Worm (Caenorhabditis elegans): Measurements from ENCODE around the gene B0198.3.

B0198.3 gene

ce11 chrX:12106004-12106403 is 49.1 kb upstream of the B0198.3 start (continued):
- TF ChIP-seq lin-40 (tag; optimal IDR thresholded peaks at IDR 0.05) (peak; percentile 88), sea-2 (GFP tag; IDR thresholded peaks at IDR 0.05) (peak; percentile 85; the same call in 1 of the 2 replicates), F23B12.7 (tag; optimal IDR thresholded peaks at IDR 0.05; ENCODE audit: insufficient read depth) (peak; percentile 80), madf-8 (GFP tag; conservative IDR thresholded peaks at IDR 0.05) (no peak), mxl-1 (tag; optimal IDR thresholded peaks at IDR 0.05) (peak; percentile 91), rec-8 (tag; optimal IDR thresholded peaks at IDR 0.05) (peak; percentile 81 to 93), F37B4.10 (GFP tag; IDR thresholded peaks at IDR 0.05) (0 out of 2 replicates have a peak, but pooled peaks have one; percentile 60), nfya-1 (tag; optimal IDR thresholded peaks at IDR 0.05; ENCODE audit: borderline replicate concordance, insufficient read depth) (no peak), F10E7.11 (tag; optimal IDR thresholded peaks at IDR 0.05) (peak; percentile 36), ekl-4 (GFP tag; IDR thresholded peaks at IDR 0.05) (peak; percentile 88), F39B2.1 (GFP tag; IDR thresholded peaks at IDR 0.05) (no peak), bed-2 (GFP tag; IDR thresholded peaks at IDR 0.05) (0 out of 2 replicates have a peak, but pooled peaks have one; percentile 47), F49E8.2 (tag; optimal IDR thresholded peaks at IDR 0.05; ENCODE audit: insufficient read depth) (no peak), pbrm-1 (GFP tag; IDR thresholded peaks at IDR 0.05) (peak; percentile 90), lin-26 (GFP tag; IDR thresholded peaks at IDR 0.05) (peak; percentile 99), efl-1 (GFP tag; optimal IDR thresholded peaks at IDR 0.05) (peak; percentile 8), C06A6.2 (GFP tag; conservative IDR thresholded peaks at IDR 0.05) (peak; percentile 67), ztf-6 (GFP tag; IDR thresholded peaks at IDR 0.05) (no peak; the same call in 1 of the 2 replicates), Y95B8A.8 (GFP tag; IDR thresholded peaks at IDR 0.05) (peak; percentile 70; the same call in 1 of the 2 replicates), atf-7 (tag; optimal IDR thresholded peaks at IDR 0.05) (peak; percentile 67), aptf-2 (GFP tag; conservative IDR thresholded peaks at IDR 0.05) (no peak; the same call in 1 of the 2 replicates), snpc-1.3 (tag; optimal IDR thresholded peaks at IDR 0.05; ENCODE audit: insufficient read depth) (peak; percentile 74), ceh-91 (GFP tag; IDR thresholded peaks at IDR 0.05) (no peak), him-1 (tag; optimal IDR thresholded peaks at IDR 0.05) (peak; percentile 97), tbp1 (GFP tag; optimal IDR thresholded peaks at IDR 0.05) (peak; percentile 99), cebp-1 (GFP tag; IDR thresholded peaks at IDR 0.05) (peak; percentile 40; the same call in 1 of the 2 replicates), cebp-1 (tag; optimal IDR thresholded peaks at IDR 0.05) (no peak), ccch-3 (GFP tag; optimal IDR thresholded peaks at IDR 0.05) (peak; percentile 12), fkh-3 (tag; optimal IDR thresholded peaks at IDR 0.05) (peak; percentile 91), chd-7 (tag; optimal IDR thresholded peaks at IDR 0.05) (peak; percentile 92), B0019.2 (GFP tag; conservative IDR thresholded peaks at IDR 0.05) (no peak; the same call in 1 of the 2 replicates), mel-28 (tag; optimal IDR thresholded peaks at IDR 0.05; ENCODE audit: borderline replicate concordance) (peak; percentile 80), B0035.1 (tag; optimal IDR thresholded peaks at IDR 0.05) (peak; percentile 88), unc-62 (GFP tag; optimal IDR thresholded peaks at IDR 0.05) (no peak), ztf-22 (GFP tag; optimal IDR thresholded peaks at IDR 0.05) (peak; percentile 64), tlf-1 (GFP tag; optimal IDR thresholded peaks at IDR 0.05) (peak; percentile 65), bed-1 (GFP tag; IDR thresholded peaks at IDR 0.05) (no peak), ztf-28 (GFP tag; IDR thresholded peaks at IDR 0.05) (peak; percentile 84), nhr-179 (tag; optimal IDR thresholded peaks at IDR 0.05) (no peak)

ce11 chrX:12105458-12105857 is 48.6 kb upstream of the B0198.3 start:
- TF ChIP-seq attf-5 (GFP tag; optimal IDR thresholded peaks at IDR 0.05) (no peak), xnd-1 (tag; optimal IDR thresholded peaks at IDR 0.05) (no peak), zfh-2 (GFP tag; conservative IDR thresholded peaks at IDR 0.05) (peak; percentile 87), aptf-2 (GFP tag; conservative IDR thresholded peaks at IDR 0.05) (no peak), egrh-3 (GFP tag; IDR thresholded peaks at IDR 0.05) (peak; percentile 79; the same call in 1 of the 2 replicates), T07F8.4 (tag; optimal IDR thresholded peaks at IDR 0.05) (no peak), ztf-26 (tag; optimal IDR thresholded peaks at IDR 0.05) (peak; percentile 44), nfya-2 (GFP tag; IDR thresholded peaks at IDR 0.05) (no peak), ceh-40 (GFP tag; IDR thresholded peaks at IDR 0.05) (no peak), sptf-2 (GFP tag; optimal IDR thresholded peaks at IDR 0.05) (no peak), ama-1 (optimal IDR thresholded peaks at IDR 0.05) (no peak), ama-1 (GFP tag; optimal IDR thresholded peaks at IDR 0.05) (no peak)
